Fruit fly (Drosophila melanogaster) S2 (cell line): Measurements from ENCODE around the gene KrT95D.
A peak's percentile ranks its signal among the peaks of the same experiment; 100 is the strongest.

Experiments used
- CG8478 ChIP-seq: fragments of >200 bp; optimal IDR thresholded peaks from 2 replicates; lab custom pipeline; 2018
- CTCF ChIP-seq, 2 experiments: fragments of >200 bp; optimal IDR thresholded peaks; 2 replicates each; lab custom pipeline; 2018

Gene KrT95D

dm6 chr3R:24015939-24016913 lies 15.4 kb downstream of the KrT95D start:
- TF ChIP-seq CTCF (optimal IDR thresholded peaks at IDR 0.05; lab: Kevin White, UChicago) (no peak), CG8478 (lab: Kevin White, UChicago) (no peak)

- TF ChIP-seq CG8478 (lab: Kevin White, UChicago) (no peak), CTCF (optimal IDR thresholded peaks at IDR 0.05; lab: Kevin White, UChicago) (no peak)
Observed at dm6 chr3R:24015449-24015848, 16.2 kb downstream of the KrT95D start.

dm6 chr3R:24014600-24014999 lies 17.0 kb downstream of the KrT95D start:
- TF ChIP-seq CTCF (optimal IDR thresholded peaks at IDR 0.05; lab: Kevin White, UChicago) (no peak), CG8478 (lab: Kevin White, UChicago) (no peak)

- no peak for TF ChIP-seq CG8478 (lab: Kevin White, UChicago)
- TF ChIP-seq CTCF (optimal IDR thresholded peaks at IDR 0.05; lab: Kevin White, UChicago): no peak
Observed at dm6 chr3R:24012038-24012693, 19.5 kb downstream of the KrT95D start.

- TF ChIP-seq CTCF (optimal IDR thresholded peaks at IDR 0.05; lab: Kevin White, UChicago) (no peak), CG8478 (lab: Kevin White, UChicago) (no peak)
Observed at dm6 chr3R:24010637-24011214, 20.9 kb downstream of the KrT95D start.

dm6 chr3R:24008887-24009286 lies 22.7 kb downstream of the KrT95D start:
- no peak for TF ChIP-seq CG8478 (lab: Kevin White, UChicago)
- no peak for TF ChIP-seq CTCF (optimal IDR thresholded peaks at IDR 0.05; lab: Kevin White, UChicago)

- TF ChIP-seq CTCF (optimal IDR thresholded peaks at IDR 0.05; lab: Kevin White, UChicago) (no peak), CG8478 (lab: Kevin White, UChicago) (no peak)
Observed at dm6 chr3R:24007775-24008506, 23.7 kb downstream of the KrT95D start.

- no peak for TF ChIP-seq CTCF (optimal IDR thresholded peaks at IDR 0.05; lab: Kevin White, UChicago)
- no peak for TF ChIP-seq CG8478 (lab: Kevin White, UChicago)
Observed at dm6 chr3R:24006449-24007159, 25.0 kb downstream of the KrT95D start.

- no peak for TF ChIP-seq CG8478 (lab: Kevin White, UChicago)
- no peak for TF ChIP-seq CTCF (optimal IDR thresholded peaks at IDR 0.05; lab: Kevin White, UChicago)
Observed at dm6 chr3R:24003948-24004347, 27.7 kb downstream of the KrT95D start.

- no peak for TF ChIP-seq CG8478 (lab: Kevin White, UChicago)
- TF ChIP-seq CTCF (optimal IDR thresholded peaks at IDR 0.05; lab: Kevin White, UChicago): no peak
Observed at dm6 chr3R:24001150-24001549, 30.5 kb downstream of the KrT95D start.

dm6 chr3R:23996224-23996623 lies 35.4 kb downstream of the KrT95D start, which contains the start of gene LSm3:
Gene LSm3 (plus strand): TSS chr3R:23996262.
- peak in 1 of 2 experiments; percentile 16 for TF ChIP-seq CTCF (optimal IDR thresholded peaks at IDR 0.05; lab: Kevin White, UChicago)
- no peak for TF ChIP-seq CG8478 (lab: Kevin White, UChicago)

- TF ChIP-seq CG8478 (lab: Kevin White, UChicago) (no peak), CTCF (optimal IDR thresholded peaks at IDR 0.05; lab: Kevin White, UChicago) (no peak)
Observed at dm6 chr3R:23995460-23995859, 36.2 kb downstream of the KrT95D start, which contains the start of gene CG33108. Gene CG33108 (plus strand): TSS chr3R:23995659.

dm6 chr3R:23994578-23994977 lies 37.0 kb downstream of the KrT95D start:
- TF ChIP-seq CG8478 (lab: Kevin White, UChicago): no peak
- no peak for TF ChIP-seq CTCF (optimal IDR thresholded peaks at IDR 0.05; lab: Kevin White, UChicago)
